Fruit fly (Drosophila melanogaster): ENCODE results near the gene Hers.

Gene Hers

DNA sequence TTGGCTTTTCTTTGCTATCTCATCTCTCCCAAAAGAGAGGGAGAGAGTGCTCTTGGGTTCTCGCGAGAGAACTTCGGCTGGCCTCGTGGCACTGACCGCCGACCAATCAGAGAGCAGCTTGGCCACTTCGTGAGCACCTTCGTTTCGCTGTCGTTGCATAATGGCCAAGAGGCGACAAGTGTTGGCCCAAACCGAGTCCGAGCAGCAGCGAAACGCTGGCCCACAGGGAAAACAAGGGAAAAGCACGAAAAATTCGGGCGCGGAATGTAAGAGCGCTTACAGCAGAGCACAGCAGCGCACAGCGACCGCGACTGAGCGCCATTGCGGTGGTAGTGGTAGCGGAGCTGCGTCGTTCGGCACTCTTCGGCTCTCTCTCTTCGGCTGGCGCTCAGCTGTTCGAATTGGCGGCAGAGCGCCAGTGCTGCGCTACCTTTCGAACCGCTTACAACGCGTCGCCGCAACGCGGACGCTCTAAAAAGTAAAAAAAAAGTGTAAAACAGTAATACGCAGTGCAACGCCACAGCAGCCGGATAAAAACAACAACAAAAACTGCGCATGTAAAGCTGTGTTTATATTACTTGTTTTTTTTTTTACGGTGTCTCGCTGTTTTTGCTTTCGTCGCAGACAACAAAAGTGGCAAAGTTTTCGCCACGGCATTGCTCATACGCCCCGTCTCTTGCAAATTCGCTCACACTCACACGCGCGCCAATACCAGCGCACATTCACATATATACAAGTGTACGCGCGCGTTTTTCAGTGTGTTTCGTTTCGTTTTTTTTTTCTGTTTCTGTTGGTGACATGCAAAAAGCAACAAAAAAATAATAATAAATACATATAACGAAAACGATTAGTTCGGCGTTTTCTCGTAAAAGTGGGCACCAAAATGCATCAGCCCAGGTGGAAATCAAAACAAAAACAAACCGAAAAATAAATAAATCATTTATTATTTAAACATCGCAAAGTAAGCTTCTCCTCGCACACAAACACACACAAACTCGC, 21.3 kb downstream of the Hers start (continued):
- TF ChIP-seq HLH3B (GFP tag; IDR thresholded peaks at IDR 0.05), result no peak
- TF ChIP-seq Dip2 (GFP tag; IDR thresholded peaks at IDR 0.05), result no peak
- peak; percentile 69 for TF ChIP-seq CG4707 (GFP tag; optimal IDR thresholded peaks at IDR 0.05)
- TF ChIP-seq CG8290 (GFP tag; optimal IDR thresholded peaks at IDR 0.05), result no peak
- TF ChIP-seq CG8290 (tag; optimal IDR thresholded peaks at IDR 0.05), result peak in 1 of 2 experiments; percentile 24
- TF ChIP-seq Drgx (GFP tag; IDR thresholded peaks at IDR 0.05), result peak; percentile 81
- TF ChIP-seq sens (GFP tag), result peak; percentile 67
- no peak for TF ChIP-seq tup (GFP tag; optimal IDR thresholded peaks at IDR 0.05)
- no peak for TF ChIP-seq tgo (GFP tag; IDR thresholded peaks at IDR 0.05)
- no peak for TF ChIP-seq CG14860 (GFP tag; IDR thresholded peaks at IDR 0.05; ENCODE audit: partially characterized antibody)
- TF ChIP-seq CG2678 (tag; optimal IDR thresholded peaks at IDR 0.05), result peak; percentile 19
- TF ChIP-seq CG34376 (GFP tag; optimal IDR thresholded peaks at IDR 0.05), result no peak
- no peak for TF ChIP-seq CG17802 (tag; optimal IDR thresholded peaks at IDR 0.05)
- TF ChIP-seq Dp (GFP tag; optimal IDR thresholded peaks at IDR 0.05), result no peak
- peak; percentile 97 for TF ChIP-seq Nf-YB (GFP tag; optimal IDR thresholded peaks at IDR 0.05)
- TF ChIP-seq usp (GFP tag; optimal IDR thresholded peaks at IDR 0.05), result no peak
- TF ChIP-seq CrebB (tag; optimal IDR thresholded peaks at IDR 0.05), result peak; percentile 25
- TF ChIP-seq CG12155 (GFP tag; optimal IDR thresholded peaks at IDR 0.05), result no peak
- TF ChIP-seq CG4404 (GFP tag; IDR thresholded peaks at IDR 0.05), result no peak
- TF ChIP-seq CG30403 (GFP tag; optimal IDR thresholded peaks at IDR 0.05), result no peak
- TF ChIP-seq nmo (GFP tag; optimal IDR thresholded peaks at IDR 0.05), result no peak
- TF ChIP-seq CG16779 (GFP tag; IDR thresholded peaks at IDR 0.05), result no peak
- no peak for TF ChIP-seq CG10274 (GFP tag; optimal IDR thresholded peaks at IDR 0.05)
- TF ChIP-seq Blimp-1 (GFP tag; optimal IDR thresholded peaks at IDR 0.05), result no peak
- no peak for TF ChIP-seq fu2 (GFP tag; optimal IDR thresholded peaks at IDR 0.05)
- TF ChIP-seq chn (GFP tag; optimal IDR thresholded peaks at IDR 0.05), result no peak
- TF ChIP-seq insv (GFP tag; optimal IDR thresholded peaks at IDR 0.05), result no peak
- TF ChIP-seq Ptx1 (GFP tag; IDR thresholded peaks at IDR 0.05), result no peak
- no peak for TF ChIP-seq CG14050 (GFP tag; IDR thresholded peaks at IDR 0.05)
- no peak for TF ChIP-seq CG12219 (GFP tag; optimal IDR thresholded peaks at IDR 0.05)
- no peak for TF ChIP-seq pzg (GFP tag; optimal IDR thresholded peaks at IDR 0.05)
- TF ChIP-seq GATAe (GFP tag; conservative IDR thresholded peaks at IDR 0.05), result no peak
- peak; percentile 8 for TF ChIP-seq Atf-2 (GFP tag; optimal IDR thresholded peaks at IDR 0.05)
- TF ChIP-seq Dll (GFP tag; IDR thresholded peaks at IDR 0.05; ENCODE audit: partially characterized antibody), result peak; percentile 63; the same call in 2 of the 4 replicates
- no peak for TF ChIP-seq CoRest (tag; optimal IDR thresholded peaks at IDR 0.05)
- no peak for TF ChIP-seq Asciz (GFP tag; optimal IDR thresholded peaks at IDR 0.05)
- TF ChIP-seq gsb (GFP tag; IDR thresholded peaks at IDR 0.05), result no peak
- TF ChIP-seq CG1647 (GFP tag; optimal IDR thresholded peaks at IDR 0.05), result no peak
- no peak for TF ChIP-seq Bteb2 (GFP tag; optimal IDR thresholded peaks at IDR 0.05)
- TF ChIP-seq onecut (GFP tag; IDR thresholded peaks at IDR 0.05), result 0 out of 2 replicates have a peak, but pooled peaks have one; percentile 24
- TF ChIP-seq disco-r (GFP tag; optimal IDR thresholded peaks at IDR 0.05), result no peak
- no peak for TF ChIP-seq CG14965 (GFP tag; optimal IDR thresholded peaks at IDR 0.05; ENCODE audit: borderline replicate concordance)
- no peak for TF ChIP-seq pb (GFP tag; optimal IDR thresholded peaks at IDR 0.05)
- TF ChIP-seq ranshi (GFP tag; IDR thresholded peaks at IDR 0.05), result no peak
- TF ChIP-seq ken (GFP tag; IDR thresholded peaks at IDR 0.05), result 0 out of 3 replicates have a peak, but pooled peaks have one; percentile 37
- no peak for TF ChIP-seq NK7.1 (GFP tag; optimal IDR thresholded peaks at IDR 0.05)
- no peak for TF ChIP-seq MTF-1 (GFP tag; optimal IDR thresholded peaks at IDR 0.05; ENCODE audit: borderline replicate concordance)
- no peak; the same call in 1 of the 2 replicates for TF ChIP-seq CG14441 (GFP tag; IDR thresholded peaks at IDR 0.05)
- no peak for TF ChIP-seq NfI (GFP tag; optimal IDR thresholded peaks at IDR 0.05)
